Fruit fly (Drosophila melanogaster) whole organism: ENCODE measurements around the gene CG7991.

Experiments
- CG8478 ChIP-seq: fragments of >200 bp; optimal IDR thresholded peaks from 2 replicates; lab custom pipeline; 2018; ENCODE audit warnings: inconsistent platforms
- Dll ChIP-seq: fragments of >200 bp; optimal IDR thresholded peaks from 2 replicates; lab custom pipeline; 2017
- pan ChIP-seq: fragments of >200 bp; optimal IDR thresholded peaks from 2 replicates; lab custom pipeline; 2017

DNA sequence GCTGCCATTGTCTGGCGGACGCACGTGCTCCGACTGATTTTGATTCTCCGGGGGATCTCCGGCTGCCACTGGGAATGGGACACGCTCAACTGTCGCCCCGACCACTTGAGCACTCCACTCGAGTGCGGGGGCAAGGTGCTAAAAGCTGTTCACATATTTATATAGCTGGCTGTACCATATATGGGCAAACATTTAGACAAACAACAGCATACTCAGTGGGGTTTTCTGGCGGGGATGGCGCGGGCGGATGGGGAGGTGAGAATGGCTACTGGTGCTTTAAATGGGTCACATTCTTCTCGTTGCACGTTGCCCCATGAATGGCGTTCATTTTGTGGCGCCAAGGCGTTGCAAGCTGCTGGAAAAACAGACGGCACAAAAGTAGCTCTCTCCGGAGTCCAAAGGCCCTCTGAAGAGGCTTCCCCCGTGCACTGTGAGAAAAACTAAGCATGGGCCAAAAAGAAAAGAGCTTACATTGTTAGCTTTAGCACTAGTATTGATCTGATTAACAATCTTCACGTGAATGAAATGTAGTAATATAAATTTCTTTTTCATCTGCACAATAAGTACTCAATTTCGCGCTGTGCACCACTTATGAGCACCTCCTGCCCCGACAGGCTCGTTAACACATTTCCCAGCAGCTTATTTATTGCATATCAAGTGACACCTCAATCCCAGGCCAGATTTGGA, 16.4 kb downstream of the CG7991 start:
- TF ChIP-seq CG8478 (lab: Kevin White, UChicago) (no peak), pan (lab: Kevin White, UChicago) (no peak), Dll (no peak)
